Fruit fly (Drosophila melanogaster): Measurements from ENCODE around the gene jvl.

Gene jvl

DNA sequence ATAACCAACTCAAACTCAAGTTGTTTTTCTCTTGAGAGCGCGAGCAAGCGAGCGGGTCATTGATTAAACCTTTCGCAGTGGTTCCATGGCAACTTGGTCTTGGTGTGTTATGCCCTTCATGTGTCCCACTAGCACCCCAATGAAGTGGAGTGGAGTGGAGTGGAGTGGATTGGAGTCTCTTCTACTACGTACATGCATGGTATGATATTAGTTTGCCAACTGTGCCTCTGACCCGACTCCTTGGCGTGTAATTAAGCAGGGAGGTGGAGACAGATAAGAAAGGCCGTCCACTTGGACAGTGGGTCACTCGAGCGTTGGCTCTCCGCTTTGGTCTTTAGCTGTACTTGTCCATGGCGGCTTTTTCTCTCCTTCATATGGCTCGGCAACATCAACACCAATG lies 6.5 kb downstream of the jvl start:
- TF ChIP-seq Eip78C (GFP tag) (peak; percentile 43), Ets21C (GFP tag; optimal IDR thresholded peaks at IDR 0.05) (no peak), Ets96B (tag; optimal IDR thresholded peaks at IDR 0.05) (no peak), CG1621 (tag; optimal IDR thresholded peaks at IDR 0.05) (no peak), Sox15 (GFP tag; optimal IDR thresholded peaks at IDR 0.05) (no peak), eg (GFP tag; IDR thresholded peaks at IDR 0.05) (no peak), CG31627 (GFP tag; optimal IDR thresholded peaks at IDR 0.05) (no peak), CG3919 (GFP tag; optimal IDR thresholded peaks at IDR 0.05) (no peak), svp (GFP tag) (peak; percentile 76), Smox (GFP tag; optimal IDR thresholded peaks at IDR 0.05) (no peak), spab (GFP tag; optimal IDR thresholded peaks at IDR 0.05) (no peak), CG6854 (GFP tag; optimal IDR thresholded peaks at IDR 0.05) (no peak)

DNA sequence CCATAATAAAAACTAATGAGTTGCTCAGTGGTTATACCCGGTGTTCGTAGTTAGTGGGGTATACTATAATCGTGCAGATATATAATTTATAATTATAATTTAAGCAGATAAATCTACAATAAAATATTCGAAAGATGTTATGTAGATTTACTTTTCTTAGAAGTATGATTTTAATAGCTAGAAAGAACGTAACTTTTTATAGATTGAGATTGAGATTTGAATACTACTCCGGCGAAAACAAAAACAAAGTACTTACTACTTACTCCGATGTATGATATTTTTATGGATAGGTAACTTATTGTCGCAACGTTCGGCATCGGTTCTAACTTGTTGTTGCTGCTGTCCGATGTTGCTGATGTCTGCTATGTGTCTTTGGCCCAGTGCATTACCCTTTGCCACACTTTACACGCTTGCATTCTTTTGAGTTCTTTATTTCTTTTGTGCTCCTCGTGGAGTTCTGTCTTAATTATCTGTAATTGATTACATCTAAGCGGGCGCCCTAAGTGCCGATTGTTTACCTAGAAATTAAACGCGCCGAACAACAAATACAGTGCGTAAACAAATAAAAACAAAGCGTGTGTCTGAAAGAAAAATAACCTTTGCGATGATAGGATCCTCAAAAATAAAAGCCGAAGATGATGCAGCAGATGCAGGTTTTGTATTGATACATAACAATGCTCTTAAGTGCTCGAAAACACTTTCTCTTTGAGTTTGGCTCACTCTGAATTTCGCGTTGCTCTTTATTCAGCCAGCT lies 7.1 kb downstream of the jvl start:
- TF ChIP-seq Met (GFP tag; optimal IDR thresholded peaks at IDR 0.05): no peak
- peak; percentile 52 for TF ChIP-seq CG32006 (GFP tag; optimal IDR thresholded peaks at IDR 0.05)
- no peak for TF ChIP-seq pdm3 (GFP tag; optimal IDR thresholded peaks at IDR 0.05)
- no peak for TF ChIP-seq topi (GFP tag; optimal IDR thresholded peaks at IDR 0.05)
- TF ChIP-seq CG11762 (GFP tag; optimal IDR thresholded peaks at IDR 0.05; ENCODE audit: insufficient read depth): no peak
- TF ChIP-seq Lpt (GFP tag; optimal IDR thresholded peaks at IDR 0.05): no peak
- no peak for TF ChIP-seq CG6808 (GFP tag; optimal IDR thresholded peaks at IDR 0.05)
- peak; percentile 62 for TF ChIP-seq fkh (GFP tag; optimal IDR thresholded peaks at IDR 0.05)
- no peak for TF ChIP-seq CG8119 (GFP tag; IDR thresholded peaks at IDR 0.05)
- no peak for TF ChIP-seq Sox14 (GFP tag; optimal IDR thresholded peaks at IDR 0.05)
- TF ChIP-seq Eip78C (GFP tag): peak; percentile 7
- no peak for TF ChIP-seq ss (GFP tag; optimal IDR thresholded peaks at IDR 0.05)

DNA sequence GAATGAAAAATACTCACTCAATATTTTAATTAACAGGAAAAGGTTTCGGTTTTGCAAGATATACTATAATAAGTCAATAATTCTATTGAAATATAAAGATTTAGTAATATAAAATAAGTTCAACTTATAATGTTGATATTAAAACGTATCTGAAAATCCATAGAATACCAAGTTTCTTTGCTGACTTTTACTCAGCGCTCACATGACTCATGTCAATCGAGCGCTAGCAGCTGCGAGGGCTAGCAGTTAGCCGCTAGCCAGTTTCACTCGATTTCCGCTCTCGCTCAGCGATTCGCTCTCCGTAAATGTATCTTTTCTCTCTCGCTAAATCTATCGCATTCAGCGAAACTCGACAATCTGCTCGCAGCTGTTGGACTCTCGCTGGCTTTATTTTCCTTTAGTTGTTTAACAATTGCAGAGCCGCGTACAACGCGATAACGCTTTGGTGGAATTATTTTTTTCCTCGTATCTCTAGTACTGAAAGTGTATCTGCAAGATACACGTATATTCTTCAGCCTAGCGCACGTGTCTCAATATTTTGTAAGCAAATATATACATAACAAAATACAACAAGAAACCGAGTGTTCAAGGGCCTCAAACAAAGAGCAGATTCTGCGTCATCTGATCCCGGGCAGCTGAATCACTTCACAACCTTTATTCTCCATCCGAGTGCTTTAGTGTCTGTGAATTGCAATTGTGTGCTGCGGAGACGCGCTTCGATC lies 7.9 kb downstream of the jvl start:
- peak; percentile 60; the same call in 1 of the 2 replicates for TF ChIP-seq CG15336 (GFP tag; IDR thresholded peaks at IDR 0.05)
- TF ChIP-seq net (GFP tag; optimal IDR thresholded peaks at IDR 0.05): peak; percentile 37
- peak; percentile 56 for TF ChIP-seq CG3919 (GFP tag; optimal IDR thresholded peaks at IDR 0.05)
- TF ChIP-seq CG8319 (GFP tag; optimal IDR thresholded peaks at IDR 0.05): no peak
- no peak for TF ChIP-seq Hr39 (GFP tag; optimal IDR thresholded peaks at IDR 0.05)
- peak; percentile 65 for TF ChIP-seq Sox102F (GFP tag; optimal IDR thresholded peaks at IDR 0.05)
- TF ChIP-seq CG1621 (tag; optimal IDR thresholded peaks at IDR 0.05): peak; percentile 58
- peak; percentile 82 for TF ChIP-seq CG9139 (GFP tag; optimal IDR thresholded peaks at IDR 0.05)
- no peak for TF ChIP-seq cyc (GFP tag; optimal IDR thresholded peaks at IDR 0.05)
- peak; percentile 58 for TF ChIP-seq CG6163 (GFP tag; IDR thresholded peaks at IDR 0.05)
- peak; percentile 79 for TF ChIP-seq svp (GFP tag)
- peak; percentile 68 for TF ChIP-seq Eip75B (GFP tag; optimal IDR thresholded peaks at IDR 0.05)
- peak; percentile 45 for TF ChIP-seq CG34406 (GFP tag; optimal IDR thresholded peaks at IDR 0.05)
- TF ChIP-seq topi (GFP tag; optimal IDR thresholded peaks at IDR 0.05): peak; percentile 61
- TF ChIP-seq spab (GFP tag; optimal IDR thresholded peaks at IDR 0.05): peak; percentile 64
- TF ChIP-seq esn (GFP tag; optimal IDR thresholded peaks at IDR 0.05): peak; percentile 50
- peak; percentile 30 for TF ChIP-seq acj6 (GFP tag; optimal IDR thresholded peaks at IDR 0.05)
- peak; percentile 50 for TF ChIP-seq Eip93F (GFP tag; optimal IDR thresholded peaks at IDR 0.05)
- peak; percentile 26 for TF ChIP-seq CG11762 (GFP tag; optimal IDR thresholded peaks at IDR 0.05; ENCODE audit: insufficient read depth)
- peak; percentile 43 for TF ChIP-seq Ets96B (tag; optimal IDR thresholded peaks at IDR 0.05)
- no peak for TF ChIP-seq Smox (GFP tag; optimal IDR thresholded peaks at IDR 0.05)
- peak; percentile 57 for TF ChIP-seq CG6792 (GFP tag; optimal IDR thresholded peaks at IDR 0.05)
- no peak for TF ChIP-seq OdsH (GFP tag; optimal IDR thresholded peaks at IDR 0.05)
- peak; percentile 38; the same call in 1 of the 3 replicates for TF ChIP-seq CG8119 (GFP tag; IDR thresholded peaks at IDR 0.05)
- peak; percentile 41 for TF ChIP-seq CG8632 (GFP tag; optimal IDR thresholded peaks at IDR 0.05)
- TF ChIP-seq lz (GFP tag; optimal IDR thresholded peaks at IDR 0.05): peak; percentile 32
- TF ChIP-seq vri (GFP tag; optimal IDR thresholded peaks at IDR 0.05): peak; percentile 74
- peak; percentile 34 for TF ChIP-seq CG6276 (GFP tag; optimal IDR thresholded peaks at IDR 0.05)
- TF ChIP-seq CG16779 (tag; optimal IDR thresholded peaks at IDR 0.05): peak; percentile 61
- TF ChIP-seq CG10669 (GFP tag; optimal IDR thresholded peaks at IDR 0.05): peak; percentile 63
- TF ChIP-seq CG6854 (GFP tag; optimal IDR thresholded peaks at IDR 0.05): peak; percentile 88
- no peak for TF ChIP-seq CG4318 (GFP tag; optimal IDR thresholded peaks at IDR 0.05)
- peak; percentile 79 for TF ChIP-seq Sox14 (GFP tag; optimal IDR thresholded peaks at IDR 0.05)

All from whole organism, prepupa.